Worm (Caenorhabditis elegans) whole organism, L4/young adult: Measurements from ENCODE around the gene nucb-1.

Experiments used
- dao-5 ChIP-seq: sonication (generic microtip); optimal IDR thresholded peaks from 2 replicates; lab custom pipeline; 2016; ENCODE audit warnings: missing genotype, missing genetic modification characterization, moderate library complexity, missing compliant biosample characterization
- him-1 ChIP-seq: sonication (generic microtip); optimal IDR thresholded peaks from 2 replicates; lab custom pipeline; 2016; ENCODE audit warnings: missing genotype, missing genetic modification reagents, missing genetic modification characterization, missing compliant biosample characterization

DNA sequence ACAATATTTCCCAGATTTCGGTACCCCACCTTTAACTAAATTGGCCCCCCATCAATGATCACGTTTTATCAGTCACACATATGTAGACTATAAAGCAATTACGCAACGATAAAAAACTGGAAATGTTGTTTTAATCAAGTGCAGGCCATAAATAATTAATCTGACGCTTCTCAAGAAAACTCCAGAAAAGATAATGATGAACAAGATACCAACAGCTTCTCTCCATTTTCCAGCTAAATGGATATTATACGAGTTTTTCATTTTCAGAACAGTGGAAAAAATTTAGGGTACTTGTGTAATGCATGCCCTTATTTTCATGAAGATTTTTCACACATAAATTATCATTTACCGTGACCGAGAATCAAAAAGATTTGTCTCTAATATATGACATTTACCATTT lies 18.8 kb downstream of the nucb-1 start:
- TF ChIP-seq him-1 (tag; lab: Kevin White, UChicago) (no peak), dao-5 (tag; lab: Kevin White, UChicago) (no peak)
